Worm (Caenorhabditis elegans) whole organism, young adult: ENCODE data around the gene F49H6.17.

Experiments
- B0035.1 ChIP-seq: sonication (generic microtip); optimal IDR thresholded peaks from 2 replicates; lab custom pipeline; 2016; ENCODE audit warnings: missing genetic modification characterization, mild to moderate bottlenecking, missing compliant biosample characterization, missing genotype, missing genetic modification reagents
- F22D6.2 ChIP-seq: sonication (generic microtip); optimal IDR thresholded peaks from 2 replicates; lab custom pipeline; 2016; ENCODE audit warnings: mild to moderate bottlenecking, missing genetic modification characterization, missing compliant biosample characterization
- F39B2.1 ChIP-seq: fragments of 200-800 bp; sonication (Bioruptor generic); IDR thresholded peaks from 2 replicates; pipeline ENCODE4 v1.3.6; 2022; ENCODE audit warnings: missing genetic modification reagents, missing genetic modification characterization, missing compliant biosample characterization
- F57A8.1 ChIP-seq: fragments of 200-800 bp; sonication (Bioruptor generic); optimal IDR thresholded peaks from 2 replicates; lab custom pipeline; 2018; ENCODE audit warnings: mild to moderate bottlenecking, missing genetic modification characterization, moderate library complexity, missing compliant biosample characterization
- F57C9.4 ChIP-seq: sonication (generic microtip); optimal IDR thresholded peaks from 2 replicates; lab custom pipeline; 2017; ENCODE audit warnings: mild to moderate bottlenecking, missing genetic modification characterization, missing compliant biosample characterization
- K11D2.4 ChIP-seq: fragments of 200-800 bp; sonication (Bioruptor generic); IDR thresholded peaks from 2 replicates; pipeline ENCODE4 v1.3.6; 2022; ENCODE audit warnings: missing genetic modification reagents, missing genetic modification characterization, missing compliant biosample characterization
- K12H6.12 ChIP-seq: fragments of 200-800 bp; sonication (Bioruptor generic); optimal IDR thresholded peaks from 2 replicates; lab custom pipeline; 2018; ENCODE audit warnings: mild to moderate bottlenecking, missing genetic modification characterization, missing compliant biosample characterization
- Y56A3A.18 ChIP-seq: fragments of 200-800 bp; sonication (Bioruptor generic); IDR thresholded peaks from 2 replicates; pipeline ENCODE4 v1.3.6; 2022; ENCODE audit warnings: missing genetic modification reagents, missing genetic modification characterization, missing compliant biosample characterization
- Y67H2A.10 ChIP-seq: fragments of 200-800 bp; sonication (Bioruptor generic); conservative IDR thresholded peaks from 2 replicates; pipeline ENCODE4 v1.3.6; 2022; ENCODE audit warnings: missing genetic modification reagents, missing genetic modification characterization, missing compliant biosample characterization
- Y79H2A.3 ChIP-seq: fragments of 200-800 bp; sonication (Bioruptor generic); conservative IDR thresholded peaks from 2 replicates; pipeline ENCODE4 v1.3.6; 2022; ENCODE audit warnings: missing genetic modification reagents, missing genetic modification characterization, missing compliant biosample characterization
- ama-1 ChIP-seq, 3 experiments: fragments of 150-350 bp in 1 of 3; sonication (generic microtip) in 2 of 3; optimal IDR thresholded peaks; 2 replicates each; lab custom pipeline; 2014 to 2018; ENCODE audit warnings: missing biosample characterization in 2 of 3, missing genetic modification characterization in 2 of 3, missing genetic modification reagents in 2 of 3
- atf-7 ChIP-seq: sonication (generic microtip); optimal IDR thresholded peaks from 2 replicates; lab custom pipeline; 2017; ENCODE audit warnings: mild to moderate bottlenecking, missing genetic modification characterization, missing compliant biosample characterization
- athp-1 ChIP-seq: sonication (generic microtip); optimal IDR thresholded peaks from 2 replicates; lab custom pipeline; 2017; ENCODE audit warnings: mild to moderate bottlenecking, missing genetic modification characterization, missing compliant biosample characterization
- cebp-1 ChIP-seq, 2 experiments: fragments of 200-800 bp in 1 of 2; sonication (Bioruptor generic) in 1 of 2; sonication (generic microtip) in 1 of 2; IDR thresholded peaks in 1 of 2; optimal IDR thresholded peaks in 1 of 2; 2 replicates each; pipeline versions ENCODE4 v1.3.6 to Lab custom; 2017 to 2022; ENCODE audit warnings: missing compliant biosample characterization in 2 of 2, missing genetic modification characterization in 2 of 2, mild to moderate bottlenecking in 1 of 2, missing genetic modification reagents in 1 of 2, moderate library complexity in 1 of 2
- ceh-40 ChIP-seq: fragments of 200-800 bp; sonication (Bioruptor generic); IDR thresholded peaks from 2 replicates; pipeline ENCODE4 v1.3.6; 2022; ENCODE audit warnings: missing genetic modification characterization, missing compliant biosample characterization
- chd-7 ChIP-seq: sonication (generic microtip); optimal IDR thresholded peaks from 2 replicates; lab custom pipeline; 2016; ENCODE audit warnings: mild to moderate bottlenecking, missing genetic modification characterization, moderate library complexity, missing compliant biosample characterization
- dpl-1 ChIP-seq: fragments of 150-350 bp; optimal IDR thresholded peaks from 2 replicates; lab custom pipeline; 2014; ENCODE audit warnings: missing biosample characterization, missing genetic modification reagents, missing genetic modification characterization
- egrh-3 ChIP-seq: fragments of 200-800 bp; sonication (Bioruptor generic); IDR thresholded peaks from 2 replicates; pipeline ENCODE4 v1.3.6; 2022; ENCODE audit warnings: missing genetic modification reagents, missing genetic modification characterization, missing compliant biosample characterization
- ets-4 ChIP-seq: fragments of 200-800 bp; sonication (Bioruptor generic); optimal IDR thresholded peaks from 2 replicates; lab custom pipeline; 2018; ENCODE audit warnings: mild to moderate bottlenecking, missing genetic modification characterization, missing compliant biosample characterization
- fkh-3 ChIP-seq: sonication (generic microtip); optimal IDR thresholded peaks from 2 replicates; lab custom pipeline; 2016; ENCODE audit warnings: mild to moderate bottlenecking, missing genetic modification characterization, missing compliant biosample characterization
- gei-17 ChIP-seq: fragments of 200-800 bp; sonication (Bioruptor generic); optimal IDR thresholded peaks from 2 replicates; lab custom pipeline; 2018; ENCODE audit warnings: mild to moderate bottlenecking, missing genetic modification characterization, missing compliant biosample characterization
- lag-1 ChIP-seq: fragments of 200-800 bp; sonication (Bioruptor generic); IDR thresholded peaks from 2 replicates; pipeline ENCODE4 v1.3.6; 2022; ENCODE audit warnings: missing genetic modification reagents, missing genetic modification characterization, missing compliant biosample characterization
- lin-40 ChIP-seq: sonication (generic microtip); optimal IDR thresholded peaks from 2 replicates; lab custom pipeline; 2016; ENCODE audit warnings: missing genetic modification characterization, mild to moderate bottlenecking, missing compliant biosample characterization, missing genotype, missing genetic modification reagents
- lin-54 ChIP-seq: fragments of 200-800 bp; sonication (Bioruptor generic); optimal IDR thresholded peaks from 2 replicates; lab custom pipeline; 2018; ENCODE audit warnings: mild to moderate bottlenecking, missing genetic modification characterization, missing compliant biosample characterization
- lsl-1 ChIP-seq: fragments of 200-800 bp; sonication (Bioruptor generic); optimal IDR thresholded peaks from 2 replicates; lab custom pipeline; 2018; ENCODE audit warnings: mild to moderate bottlenecking, missing genetic modification characterization, moderate library complexity, missing compliant biosample characterization
- madf-3 ChIP-seq: fragments of 200-800 bp; sonication (Bioruptor generic); IDR thresholded peaks from 2 replicates; pipeline ENCODE4 v1.3.6; 2022; ENCODE audit warnings: missing genetic modification reagents, missing genetic modification characterization, missing compliant biosample characterization
- madf-6 ChIP-seq: fragments of 200-800 bp; sonication (Bioruptor generic); IDR thresholded peaks from 2 replicates; pipeline ENCODE4 v1.3.6; 2022; ENCODE audit warnings: missing genetic modification reagents, missing genetic modification characterization, missing compliant biosample characterization
- mxl-1 ChIP-seq: sonication (generic microtip); optimal IDR thresholded peaks from 2 replicates; lab custom pipeline; 2016; ENCODE audit warnings: missing genetic modification characterization, missing compliant biosample characterization
- nfya-1 ChIP-seq: sonication (generic microtip); optimal IDR thresholded peaks from 2 replicates; lab custom pipeline; 2017; ENCODE audit warnings: antibody characterized with exemption, missing compliant biosample characterization, missing genetic modification characterization, borderline replicate concordance; ENCODE audit not compliant: insufficient read depth
- nhr-120 ChIP-seq: fragments of 200-800 bp; sonication (Bioruptor generic); IDR thresholded peaks from 2 replicates; pipeline ENCODE4 v1.3.6; 2022; ENCODE audit warnings: missing genetic modification characterization, missing compliant biosample characterization
- nhr-80 ChIP-seq: sonication (generic microtip); optimal IDR thresholded peaks from 2 replicates; lab custom pipeline; 2016; ENCODE audit warnings: missing genetic modification characterization, missing compliant biosample characterization
- repo-1 ChIP-seq: sonication (generic microtip); optimal IDR thresholded peaks from 2 replicates; lab custom pipeline; 2017; ENCODE audit warnings: mild to moderate bottlenecking, missing genetic modification characterization, missing compliant biosample characterization
- snpc-4 ChIP-seq, 5 experiments: fragments of 150-350 bp in 1 of 5; sonication (generic microtip) in 4 of 5; optimal IDR thresholded peaks; 2 replicates each; lab custom pipeline; 2014 to 2018; ENCODE audit warnings: missing genetic modification characterization in 5 of 5, missing biosample characterization in 3 of 5, antibody characterized with exemption in 2 of 5, mild to moderate bottlenecking in 2 of 5, missing compliant biosample characterization in 2 of 5, missing genotype in 2 of 5, moderate library complexity in 2 of 5, missing genetic modification reagents in 1 of 5
- xnd-1 ChIP-seq: sonication (generic microtip); optimal IDR thresholded peaks from 2 replicates; lab custom pipeline; 2016; ENCODE audit warnings: missing genotype, missing genetic modification reagents, missing genetic modification characterization, missing compliant biosample characterization
- ztf-25 ChIP-seq: fragments of 200-800 bp; sonication (Bioruptor generic); IDR thresholded peaks from 2 replicates; pipeline ENCODE4 v1.3.6; 2022; ENCODE audit warnings: missing genetic modification reagents, missing genetic modification characterization, missing compliant biosample characterization

The F49H6.17 gene

ce11 chrV:17000204-17000603, 19.6 kb upstream of the F49H6.17 start, which contains the start of gene str-217:
Gene str-217, minus strand, starts transcription at chrV:17000304.
- TF ChIP-seq mxl-1: no peak
- no peak for TF ChIP-seq nhr-120 (GFP tag; lab: Robert Waterston, UW)

ce11 chrV:17000635-17001034, 19.2 kb upstream of the F49H6.17 start:
- TF ChIP-seq F22D6.2: no peak
- no peak for TF ChIP-seq cebp-1 (GFP tag; IDR thresholded peaks at IDR 0.05; lab: Robert Waterston, UW)
- no peak for TF ChIP-seq cebp-1 (tag; optimal IDR thresholded peaks at IDR 0.05; lab: Kevin White, UChicago)
- TF ChIP-seq egrh-3 (GFP tag; lab: Robert Waterston, UW): no peak
- no peak for TF ChIP-seq Y67H2A.10 (GFP tag; lab: Robert Waterston, UW)
- TF ChIP-seq nfya-1 (tag; lab: Kevin White, UChicago): no peak
- no peak for TF ChIP-seq ztf-25 (GFP tag; lab: Robert Waterston, UW)
- TF ChIP-seq F57C9.4 (tag; lab: Kevin White, UChicago): no peak
- TF ChIP-seq madf-3: no peak
- TF ChIP-seq F57A8.1: no peak
- TF ChIP-seq chd-7 (tag; lab: Kevin White, UChicago): no peak
- no peak for TF ChIP-seq ama-1 (optimal IDR thresholded peaks at IDR 0.05; lab: Kevin White, UChicago)
- no peak for TF ChIP-seq ama-1 (GFP tag; optimal IDR thresholded peaks at IDR 0.05; lab: Kevin White, UChicago)
- no peak for TF ChIP-seq F39B2.1 (GFP tag; lab: Robert Waterston, UW)
- no peak for TF ChIP-seq K11D2.4 (GFP tag; lab: Robert Waterston, UW)
- TF ChIP-seq lin-54 (GFP tag; lab: Kevin White, UChicago): no peak
- no peak for TF ChIP-seq fkh-3 (tag; lab: Kevin White, UChicago)
- no peak for TF ChIP-seq repo-1 (tag; lab: Kevin White, UChicago)
- TF ChIP-seq madf-6: no peak
- no peak for TF ChIP-seq gei-17 (GFP tag; lab: Kevin White, UChicago)
- no peak for TF ChIP-seq Y56A3A.18
- TF ChIP-seq ceh-40 (GFP tag; lab: Robert Waterston, UW): no peak
- TF ChIP-seq, all 124 proteins: peak for 0

DNA sequence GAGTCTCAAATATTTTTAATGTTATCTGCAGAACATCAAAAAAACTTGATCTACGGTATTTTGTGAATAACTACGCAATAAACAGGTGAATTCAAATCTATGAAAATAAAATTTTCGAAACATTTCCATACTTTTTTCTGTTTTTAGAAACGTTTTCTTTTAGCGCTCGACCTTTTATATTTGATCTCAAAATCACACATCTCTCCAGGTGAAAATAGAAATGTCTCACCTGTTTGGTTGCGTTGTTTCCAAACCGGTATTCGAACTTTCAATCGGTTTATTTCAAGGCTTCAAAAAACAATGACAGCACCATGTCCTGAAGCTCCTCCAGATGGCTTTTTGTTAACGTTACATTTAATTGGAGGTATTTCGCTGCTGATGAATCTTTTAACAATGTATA, 18.6 kb upstream of the F49H6.17 start, which contains the start of gene sri-9:
Gene sri-9, plus strand, starts transcription at position 301 of the 400 bp plus-strand sequence.
- TF ChIP-seq lin-40 (tag; lab: Kevin White, UChicago) (no peak), B0035.1 (tag; lab: Kevin White, UChicago) (no peak), lag-1 (GFP tag; lab: Robert Waterston, UW) (no peak), xnd-1 (no peak)

DNA sequence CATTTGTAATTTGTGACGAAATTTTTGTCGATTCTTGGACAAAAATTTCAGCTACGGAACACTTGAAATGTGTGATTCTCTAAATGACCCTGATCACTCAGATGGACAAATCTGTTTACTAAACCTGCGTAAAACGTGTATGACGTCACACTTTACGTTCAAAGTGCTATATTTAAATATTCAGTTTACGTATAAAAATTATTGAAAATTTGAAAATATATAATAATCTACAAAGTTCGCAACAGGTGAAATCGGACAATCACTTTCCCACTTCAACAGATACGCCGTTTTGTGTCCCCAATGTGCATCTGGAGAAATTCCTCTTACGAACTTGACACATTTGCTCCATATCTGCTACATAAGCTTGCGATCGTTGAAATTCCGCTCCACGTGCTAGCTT, 14.6 kb upstream of the F49H6.17 start, which contains the start of gene srh-131:
Gene srh-131, plus strand, starts transcription at position 301 of the 400 bp plus-strand sequence.
- no peak for TF ChIP-seq K11D2.4 (GFP tag; lab: Robert Waterston, UW)
- no peak for TF ChIP-seq snpc-4 (GFP tag; optimal IDR thresholded peaks at IDR 0.05; lab: Kevin White, UChicago)
- no peak for TF ChIP-seq snpc-4 (tag; optimal IDR thresholded peaks at IDR 0.05; lab: Kevin White, UChicago)
- no peak for TF ChIP-seq fkh-3 (tag; lab: Kevin White, UChicago)

DNA sequence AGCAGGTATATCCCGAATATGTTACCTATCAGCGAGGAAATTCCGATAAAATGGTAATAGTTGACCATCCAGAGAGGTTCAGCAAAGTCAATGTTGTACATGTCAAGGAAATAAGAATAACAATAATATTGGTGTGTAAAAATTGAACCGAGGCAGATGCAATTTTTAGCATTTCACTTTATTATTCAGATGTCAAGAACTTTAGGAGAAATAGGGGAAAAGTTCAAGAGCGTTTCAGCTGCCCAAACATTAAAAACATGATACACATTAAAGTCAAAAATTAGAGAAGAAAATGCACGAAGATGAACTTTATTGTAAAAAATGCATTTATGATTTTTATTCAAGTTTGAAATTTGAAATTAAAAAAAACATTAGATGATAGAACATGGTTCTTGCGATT, 11.5 kb upstream of the F49H6.17 start, which contains the start of gene sri-69:
Gene sri-69, minus strand, starts transcription at position 101 of the 400 bp plus-strand sequence.
- TF ChIP-seq ztf-25 (GFP tag; lab: Robert Waterston, UW) (no peak), Y79H2A.3 (GFP tag; lab: Robert Waterston, UW) (no peak), dpl-1 (GFP tag; lab: Kevin White, UChicago) (no peak), lsl-1 (GFP tag; lab: Kevin White, UChicago) (no peak), athp-1 (tag; lab: Kevin White, UChicago) (no peak), atf-7 (tag; lab: Kevin White, UChicago) (no peak), nhr-80 (no peak), F57C9.4 (tag; lab: Kevin White, UChicago) (no peak), snpc-4 (GFP tag; optimal IDR thresholded peaks at IDR 0.05; lab: Kevin White, UChicago) (no peak), snpc-4 (tag; optimal IDR thresholded peaks at IDR 0.05; lab: Kevin White, UChicago) (no peak), ets-4 (no peak), K12H6.12 (no peak)
- TF ChIP-seq, all 124 proteins: peak for 0
